Worm (Caenorhabditis elegans) whole organism, early embryonic: ENCODE measurements around the gene F16G10.14.

Source experiments
- B0310.2 ChIP-seq: sonication (generic microtip); optimal IDR thresholded peaks from 2 replicates; lab custom pipeline; 2016; ENCODE audit warnings: mild to moderate bottlenecking, missing genetic modification characterization, missing compliant biosample characterization
- F13C5.2 ChIP-seq: sonication (generic microtip); optimal IDR thresholded peaks from 2 replicates; lab custom pipeline; 2017; ENCODE audit warnings: mild to moderate bottlenecking, missing genetic modification characterization, inconsistent platforms, missing compliant biosample characterization
- ama-1 ChIP-seq: fragments of 150-350 bp; optimal IDR thresholded peaks from 2 replicates; lab custom pipeline; 2014
- ceh-36 ChIP-seq: sonication (generic microtip); optimal IDR thresholded peaks from 2 replicates; lab custom pipeline; 2016; ENCODE audit warnings: missing genetic modification characterization, inconsistent platforms, missing compliant biosample characterization
- ets-7 ChIP-seq: sonication (generic microtip); optimal IDR thresholded peaks from 2 replicates; lab custom pipeline; 2016; ENCODE audit warnings: missing genotype, missing genetic modification characterization, missing compliant biosample characterization
- hmg-4 ChIP-seq: fragments of 200-800 bp; sonication (Bioruptor generic); optimal IDR thresholded peaks from 2 replicates; lab custom pipeline; 2018; ENCODE audit warnings: mild to moderate bottlenecking, missing genetic modification characterization, missing compliant biosample characterization
- hnd-1 ChIP-seq: sonication (generic microtip); optimal IDR thresholded peaks from 2 replicates; lab custom pipeline; 2016; ENCODE audit warnings: missing genetic modification characterization, missing compliant biosample characterization
- pes-1 ChIP-seq: fragments of 200-800 bp; sonication (Bioruptor generic); IDR thresholded peaks from 2 replicates; pipeline ENCODE4 v1.3.6; 2022; ENCODE audit warnings: missing genetic modification reagents, missing genetic modification characterization, missing compliant biosample characterization
- scrt-1 ChIP-seq: fragments of 200-800 bp; sonication (Bioruptor generic); IDR thresholded peaks from 2 replicates; pipeline ENCODE4 v1.3.6; 2022; ENCODE audit warnings: missing genetic modification characterization, missing compliant biosample characterization
- tra-4 ChIP-seq: sonication (generic microtip); optimal IDR thresholded peaks from 2 replicates; lab custom pipeline; 2017; ENCODE audit warnings: missing genetic modification characterization, missing compliant biosample characterization

- TF ChIP-seq ets-7 (tag; lab: Kevin White, UChicago) (no peak), B0310.2 (tag; lab: Kevin White, UChicago) (no peak), ama-1 (lab: Kevin White, UChicago) (no peak), hmg-4 (GFP tag; lab: Kevin White, UChicago) (no peak), pes-1 (GFP tag; lab: Robert Waterston, UW) (no peak), ceh-36 (tag; lab: Kevin White, UChicago) (no peak), scrt-1 (GFP tag; lab: Robert Waterston, UW) (no peak), tra-4 (tag; lab: Kevin White, UChicago) (no peak), hnd-1 (no peak), F13C5.2 (tag; lab: Kevin White, UChicago) (no peak)
Observed at ce11 chrII:2356795-2357194, 42.0 kb downstream of the F16G10.14 start, which contains the start of gene F43C11.1.
